Fruit fly (Drosophila melanogaster): ENCODE data around the gene Mgat2.

Mgat2 gene

DNA sequence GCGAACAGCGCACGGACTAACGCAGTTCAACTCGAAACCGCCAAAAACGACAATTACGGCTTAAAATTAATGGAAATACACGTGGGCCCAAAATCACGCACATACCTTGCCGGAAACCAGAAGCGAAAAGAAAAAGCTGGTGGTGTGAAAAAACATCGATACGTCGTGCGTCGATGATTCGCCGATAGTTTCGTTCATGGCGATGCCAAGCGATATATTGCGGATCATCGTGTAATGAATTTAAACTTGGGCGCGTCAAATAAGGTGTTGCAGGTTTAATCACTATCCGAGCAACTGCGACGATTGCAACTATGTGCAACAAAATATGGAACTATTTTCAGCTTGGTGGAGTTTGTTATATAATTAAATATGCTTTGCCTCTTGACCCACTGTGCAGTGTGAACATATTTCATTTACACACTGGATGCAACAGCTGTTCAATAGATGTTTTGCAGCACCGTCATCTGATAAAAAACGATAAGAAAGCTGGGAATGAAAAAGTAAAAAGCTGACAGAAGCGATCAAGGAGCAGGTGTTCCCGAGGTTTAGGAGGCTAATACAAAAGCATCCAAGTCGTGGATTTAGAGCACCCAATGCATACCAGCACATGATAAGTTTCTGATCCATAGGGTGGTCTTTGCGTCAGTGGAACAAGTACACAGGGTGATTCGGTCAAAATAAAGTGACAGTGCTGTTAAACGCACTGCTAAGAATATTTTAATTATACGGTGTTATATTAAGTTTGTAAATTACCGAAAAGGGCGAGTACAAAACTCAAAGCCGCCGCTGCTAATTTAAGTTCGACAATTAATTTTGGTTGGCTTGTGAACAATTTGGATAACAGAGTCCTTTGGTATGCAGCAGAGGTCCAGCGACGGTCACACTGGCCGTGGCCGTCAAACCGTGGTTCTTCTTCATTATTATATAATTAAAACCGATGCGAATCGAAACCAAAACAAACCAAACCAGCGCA lies 24.3 kb upstream of the Mgat2 start, which contains the start of the genes RpL32 and CG7943 (continued):
- TF ChIP-seq CG3995 (GFP tag; optimal IDR thresholded peaks at IDR 0.05): peak; percentile 85
- TF ChIP-seq kni (GFP tag; optimal IDR thresholded peaks at IDR 0.05): peak; percentile 92
- peak; percentile 88 for TF ChIP-seq fu2 (GFP tag; optimal IDR thresholded peaks at IDR 0.05)
- peak; percentile 74 for TF ChIP-seq NC2α (GFP tag; optimal IDR thresholded peaks at IDR 0.05)
- peak; percentile 96 for TF ChIP-seq phol (tag; optimal IDR thresholded peaks at IDR 0.05)
- TF ChIP-seq Nf-YC (tag; optimal IDR thresholded peaks at IDR 0.05): peak; percentile 86
- TF ChIP-seq ara (GFP tag; IDR thresholded peaks at IDR 0.05): peak; percentile 90
- peak; percentile 87 for TF ChIP-seq ro (GFP tag; IDR thresholded peaks at IDR 0.05)
- peak; percentile 99 for TF ChIP-seq CG17186 (GFP tag; optimal IDR thresholded peaks at IDR 0.05)
- TF ChIP-seq CG8478 (optimal IDR thresholded peaks at IDR 0.05): no peak
- TF ChIP-seq ATbp (GFP tag; optimal IDR thresholded peaks at IDR 0.05): peak; percentile 83
- peak; percentile 86 for TF ChIP-seq Nf-YA (GFP tag; IDR thresholded peaks at IDR 0.05)
- TF ChIP-seq CG10274 (GFP tag; optimal IDR thresholded peaks at IDR 0.05): peak; percentile 87
- TF ChIP-seq amos (GFP tag; IDR thresholded peaks at IDR 0.05; ENCODE audit: partially characterized antibody): peak; percentile 100
- TF ChIP-seq lbe (GFP tag; optimal IDR thresholded peaks at IDR 0.05): peak; percentile 95
- TF ChIP-seq CG15479 (GFP tag; optimal IDR thresholded peaks at IDR 0.05): peak; percentile 48
- peak; percentile 85 for TF ChIP-seq CoRest (tag; optimal IDR thresholded peaks at IDR 0.05)
- TF ChIP-seq knrl (GFP tag; IDR thresholded peaks at IDR 0.05; ENCODE audit: partially characterized antibody): peak; percentile 100
- TF ChIP-seq Abd-B (GFP tag; optimal IDR thresholded peaks at IDR 0.05): peak; percentile 83
- peak; percentile 79 for TF ChIP-seq CG14965 (GFP tag; optimal IDR thresholded peaks at IDR 0.05; ENCODE audit: borderline replicate concordance)
- TF ChIP-seq ac (GFP tag; optimal IDR thresholded peaks at IDR 0.05): peak; percentile 54
- peak; percentile 91 for TF ChIP-seq CG8924 (tag; optimal IDR thresholded peaks at IDR 0.05)
- no peak for TF ChIP-seq CG1832 (GFP tag; optimal IDR thresholded peaks at IDR 0.05)
- no peak; the same call in 1 of the 2 replicates for TF ChIP-seq NFAT (GFP tag; IDR thresholded peaks at IDR 0.05)
- TF ChIP-seq Bteb2 (GFP tag; optimal IDR thresholded peaks at IDR 0.05): peak; percentile 92
- peak; percentile 92 for TF ChIP-seq CG6175 (GFP tag; IDR thresholded peaks at IDR 0.05)
- TF ChIP-seq Usf (GFP tag; optimal IDR thresholded peaks at IDR 0.05): peak; percentile 79
- peak; percentile 85 for TF ChIP-seq sqz (GFP tag; optimal IDR thresholded peaks at IDR 0.05)
- peak; percentile 96 for TF ChIP-seq Aef1 (GFP tag; IDR thresholded peaks at IDR 0.05)
- TF ChIP-seq pros (GFP tag; optimal IDR thresholded peaks at IDR 0.05): peak; percentile 54
- peak; percentile 86 for TF ChIP-seq CG17385 (GFP tag; optimal IDR thresholded peaks at IDR 0.05)
- TF ChIP-seq CG2889 (GFP tag; IDR thresholded peaks at IDR 0.05): peak; percentile 88
- TF ChIP-seq cato (GFP tag; optimal IDR thresholded peaks at IDR 0.05; ENCODE audit: borderline replicate concordance): peak; percentile 74
- peak; percentile 75 for TF ChIP-seq kay (GFP tag; optimal IDR thresholded peaks at IDR 0.05)
- TF ChIP-seq exex (tag; optimal IDR thresholded peaks at IDR 0.05): peak; percentile 52
- TF ChIP-seq D19A (tag; optimal IDR thresholded peaks at IDR 0.05): peak; percentile 77
- peak; percentile 74 for TF ChIP-seq CG3065 (GFP tag; optimal IDR thresholded peaks at IDR 0.05)
- peak; percentile 94 for TF ChIP-seq CG12659 (GFP tag; optimal IDR thresholded peaks at IDR 0.05)
- TF ChIP-seq stwl (tag; optimal IDR thresholded peaks at IDR 0.05): peak; percentile 79
- TF ChIP-seq lab (GFP tag; optimal IDR thresholded peaks at IDR 0.05): peak; percentile 98
- TF ChIP-seq zfh2 (GFP tag; optimal IDR thresholded peaks at IDR 0.05): peak; percentile 96
- peak; percentile 93 for TF ChIP-seq CG9817 (tag; optimal IDR thresholded peaks at IDR 0.05)
- TF ChIP-seq tgo (GFP tag; IDR thresholded peaks at IDR 0.05): peak; percentile 93
- peak; percentile 91 for TF ChIP-seq HmgZ (tag; optimal IDR thresholded peaks at IDR 0.05)
- TF ChIP-seq BtbVII (GFP tag; optimal IDR thresholded peaks at IDR 0.05): peak; percentile 92
- peak; percentile 92 for TF ChIP-seq CG4820 (GFP tag; optimal IDR thresholded peaks at IDR 0.05)
- TF ChIP-seq Oaz (GFP tag; IDR thresholded peaks at IDR 0.05): peak; percentile 94
- TF ChIP-seq CG10654 (GFP tag; optimal IDR thresholded peaks at IDR 0.05): peak; percentile 95

Data from whole organism, embryonic.